Worm (Caenorhabditis elegans): Measurements from ENCODE around the gene F54B8.4.

F54B8.4 gene

DNA sequence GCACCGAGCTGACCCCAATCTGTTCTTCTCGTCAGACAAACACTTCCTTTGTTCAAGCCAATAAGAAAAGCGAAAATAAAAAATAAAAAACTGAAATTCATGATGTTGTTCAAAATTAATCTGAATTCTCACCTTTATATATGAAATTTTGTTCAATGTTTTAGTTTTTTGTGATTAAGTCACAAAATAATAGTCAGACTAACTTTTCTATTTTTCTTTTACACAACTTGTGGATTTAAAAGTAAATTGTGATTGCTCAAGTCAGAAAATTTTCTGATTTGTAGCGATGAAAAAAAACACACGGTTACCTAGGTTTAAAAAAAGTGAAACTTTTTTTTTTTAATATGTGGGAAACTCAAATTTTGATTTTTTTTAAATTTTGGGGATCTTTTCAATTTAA is 1.6 kb downstream of the F54B8.4 start, which contains the start of gene abf-3:
Gene abf-3, minus strand, starts transcription at position 101 of the 400 bp plus-strand sequence.
- TF ChIP-seq flt-1 (GFP tag; IDR thresholded peaks at IDR 0.05), result no peak
- no peak for TF ChIP-seq ref-1 (GFP tag; conservative IDR thresholded peaks at IDR 0.05)
- TF ChIP-seq klf-2 (GFP tag; conservative IDR thresholded peaks at IDR 0.05), result no peak
- TF ChIP-seq cog-1 (tag; optimal IDR thresholded peaks at IDR 0.05), result no peak
- TF ChIP-seq med-1 (GFP tag; optimal IDR thresholded peaks at IDR 0.05; ENCODE audit: insufficient read depth), result no peak
- no peak for TF ChIP-seq tab-1 (GFP tag; IDR thresholded peaks at IDR 0.05)
- no peak for TF ChIP-seq ztf-23 (GFP tag; IDR thresholded peaks at IDR 0.05)
- no peak for TF ChIP-seq ztf-29 (GFP tag; IDR thresholded peaks at IDR 0.05)
- no peak for TF ChIP-seq T22C8.4 (GFP tag; IDR thresholded peaks at IDR 0.05)

DNA sequence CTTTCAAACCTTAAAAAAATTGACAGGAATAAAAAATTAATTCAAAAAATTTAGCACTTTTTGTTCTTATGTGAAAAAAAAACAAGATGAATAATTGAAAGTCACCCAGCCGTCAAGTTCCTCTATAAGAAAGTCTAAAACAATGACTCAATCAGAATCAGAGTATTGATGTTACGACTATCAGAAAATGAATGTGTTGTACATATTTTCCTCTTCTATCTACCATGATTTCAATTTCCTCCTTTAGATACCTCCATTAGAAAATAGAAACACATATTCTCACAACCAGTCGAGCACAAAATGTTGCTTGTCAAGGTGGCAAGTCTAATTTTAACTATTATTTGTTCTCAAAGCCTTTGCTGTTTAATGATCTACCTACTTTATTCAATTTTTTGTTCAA is 3.8 kb downstream of the F54B8.4 start, which contains the start of gene srbc-48:
Gene srbc-48, plus strand, starts transcription at position 301 of the 400 bp plus-strand sequence.
- no peak for TF ChIP-seq ztf-23 (GFP tag; IDR thresholded peaks at IDR 0.05)
- TF ChIP-seq T22C8.4 (GFP tag; IDR thresholded peaks at IDR 0.05), result no peak
- TF ChIP-seq ref-1 (GFP tag; conservative IDR thresholded peaks at IDR 0.05), result no peak
- TF ChIP-seq med-1 (GFP tag; optimal IDR thresholded peaks at IDR 0.05; ENCODE audit: insufficient read depth), result no peak
- no peak for TF ChIP-seq tab-1 (GFP tag; IDR thresholded peaks at IDR 0.05)
- TF ChIP-seq cog-1 (tag; optimal IDR thresholded peaks at IDR 0.05), result no peak
- no peak for TF ChIP-seq klf-2 (GFP tag; conservative IDR thresholded peaks at IDR 0.05)
- no peak for TF ChIP-seq flt-1 (GFP tag; IDR thresholded peaks at IDR 0.05)
- TF ChIP-seq ztf-29 (GFP tag; IDR thresholded peaks at IDR 0.05), result no peak

DNA sequence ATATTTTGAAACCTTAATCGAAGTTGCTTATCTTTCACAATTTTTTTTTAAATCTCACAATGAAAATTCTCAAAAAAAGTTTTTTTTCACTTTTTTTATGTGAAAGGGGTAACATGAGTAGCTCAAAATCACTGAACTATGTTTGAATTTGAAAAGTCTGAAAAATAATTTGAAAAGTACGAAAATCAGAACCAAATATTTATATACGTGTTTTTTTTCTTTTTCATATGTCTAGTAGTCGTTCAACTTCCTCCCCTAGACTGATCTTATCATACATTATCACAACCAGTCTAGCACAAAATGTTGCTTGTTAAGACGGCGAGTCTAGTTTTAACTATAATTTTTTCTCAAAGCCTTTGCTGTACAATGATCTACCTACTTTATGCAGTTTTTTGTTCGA is 5.2 kb downstream of the F54B8.4 start, which contains the start of gene srbc-49:
Gene srbc-49, plus strand, starts transcription at position 301 of the 400 bp plus-strand sequence.
- TF ChIP-seq med-1 (GFP tag; optimal IDR thresholded peaks at IDR 0.05; ENCODE audit: insufficient read depth), result no peak
- no peak for TF ChIP-seq ztf-29 (GFP tag; IDR thresholded peaks at IDR 0.05)
- TF ChIP-seq tab-1 (GFP tag; IDR thresholded peaks at IDR 0.05), result no peak
- no peak for TF ChIP-seq klf-2 (GFP tag; conservative IDR thresholded peaks at IDR 0.05)
- TF ChIP-seq cog-1 (tag; optimal IDR thresholded peaks at IDR 0.05), result no peak
- no peak for TF ChIP-seq ztf-23 (GFP tag; IDR thresholded peaks at IDR 0.05)
- no peak for TF ChIP-seq flt-1 (GFP tag; IDR thresholded peaks at IDR 0.05)
- no peak for TF ChIP-seq ref-1 (GFP tag; conservative IDR thresholded peaks at IDR 0.05)
- no peak for TF ChIP-seq T22C8.4 (GFP tag; IDR thresholded peaks at IDR 0.05)

DNA sequence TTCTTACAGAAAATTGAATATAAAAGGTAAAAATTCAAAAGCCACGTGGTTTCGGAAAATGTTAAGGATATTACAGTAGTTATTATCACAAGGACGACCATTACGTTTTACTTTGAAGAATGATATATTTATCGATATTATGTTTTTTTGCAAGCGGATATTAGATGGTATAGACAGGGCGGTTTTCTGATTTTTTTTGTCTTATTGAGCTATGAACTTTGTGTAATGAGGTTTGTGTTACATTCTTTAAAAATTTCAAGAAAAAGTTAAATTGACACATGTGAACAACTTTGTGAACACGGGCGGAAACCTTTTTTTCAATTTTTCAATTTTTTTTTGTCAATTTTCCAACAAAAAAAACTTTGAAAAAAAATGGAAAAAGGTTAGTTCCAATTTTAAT is 8.7 kb downstream of the F54B8.4 start, which contains the start of gene srbc-50:
Gene srbc-50, minus strand, starts transcription at position 101 of the 400 bp plus-strand sequence.
- TF ChIP-seq tab-1 (GFP tag; IDR thresholded peaks at IDR 0.05) (no peak), klf-2 (GFP tag; conservative IDR thresholded peaks at IDR 0.05) (no peak), flt-1 (GFP tag; IDR thresholded peaks at IDR 0.05) (no peak), ref-1 (GFP tag; conservative IDR thresholded peaks at IDR 0.05) (no peak), ztf-29 (GFP tag; IDR thresholded peaks at IDR 0.05) (no peak), cog-1 (tag; optimal IDR thresholded peaks at IDR 0.05) (no peak), T22C8.4 (GFP tag; IDR thresholded peaks at IDR 0.05) (no peak), ztf-23 (GFP tag; IDR thresholded peaks at IDR 0.05) (no peak), med-1 (GFP tag; optimal IDR thresholded peaks at IDR 0.05; ENCODE audit: insufficient read depth) (no peak)

DNA sequence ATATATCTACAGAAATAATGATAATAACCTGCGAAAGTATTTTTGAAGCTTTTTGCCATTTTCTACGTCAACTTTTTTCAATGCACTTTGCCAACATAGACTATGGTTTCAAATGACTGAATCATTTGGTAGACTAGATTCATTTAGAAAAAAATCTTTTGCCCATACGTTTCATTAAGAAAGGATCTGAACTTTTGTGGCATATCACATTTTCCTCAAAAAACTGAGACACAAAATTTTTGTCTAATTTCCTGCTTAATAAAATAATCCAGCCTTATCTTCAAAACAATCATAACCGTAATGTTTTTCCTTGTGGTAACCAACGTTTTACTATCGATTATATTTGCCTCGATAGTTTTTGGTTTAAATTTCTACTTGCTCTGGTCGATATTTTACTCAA is 9.9 kb downstream of the F54B8.4 start, which contains the start of gene srbc-51:
Gene srbc-51, plus strand, starts transcription at position 301 of the 400 bp plus-strand sequence.
- no peak for TF ChIP-seq tab-1 (GFP tag; IDR thresholded peaks at IDR 0.05)
- TF ChIP-seq T22C8.4 (GFP tag; IDR thresholded peaks at IDR 0.05), result no peak
- TF ChIP-seq flt-1 (GFP tag; IDR thresholded peaks at IDR 0.05), result no peak
- no peak for TF ChIP-seq klf-2 (GFP tag; conservative IDR thresholded peaks at IDR 0.05)
- TF ChIP-seq ztf-29 (GFP tag; IDR thresholded peaks at IDR 0.05), result no peak
- no peak for TF ChIP-seq med-1 (GFP tag; optimal IDR thresholded peaks at IDR 0.05; ENCODE audit: insufficient read depth)
- TF ChIP-seq cog-1 (tag; optimal IDR thresholded peaks at IDR 0.05), result no peak
- no peak for TF ChIP-seq ztf-23 (GFP tag; IDR thresholded peaks at IDR 0.05)
- TF ChIP-seq ref-1 (GFP tag; conservative IDR thresholded peaks at IDR 0.05), result no peak

DNA sequence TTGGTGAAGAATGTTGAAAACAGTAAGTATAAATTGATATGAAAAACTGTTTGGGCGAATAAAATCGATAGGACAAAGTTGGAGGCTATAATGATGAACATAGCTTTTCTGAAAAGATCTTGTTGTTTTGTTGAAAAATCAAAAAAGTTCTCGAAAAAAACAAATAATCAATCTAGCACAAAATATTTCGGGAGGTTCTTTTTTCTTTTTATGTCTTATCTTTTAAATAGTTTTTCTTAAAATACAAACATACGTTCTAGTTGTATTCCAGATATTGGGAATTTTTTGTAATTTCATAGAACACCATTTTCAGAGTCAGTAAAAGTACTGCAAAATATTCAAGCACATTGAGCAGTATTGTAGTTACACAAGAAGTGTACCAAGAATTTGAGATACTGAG is 13.7 kb downstream of the F54B8.4 start, which contains the start of gene srbc-55:
Gene srbc-55, minus strand, starts transcription at position 101 of the 400 bp plus-strand sequence.
- no peak for TF ChIP-seq ztf-29 (GFP tag; IDR thresholded peaks at IDR 0.05)

DNA sequence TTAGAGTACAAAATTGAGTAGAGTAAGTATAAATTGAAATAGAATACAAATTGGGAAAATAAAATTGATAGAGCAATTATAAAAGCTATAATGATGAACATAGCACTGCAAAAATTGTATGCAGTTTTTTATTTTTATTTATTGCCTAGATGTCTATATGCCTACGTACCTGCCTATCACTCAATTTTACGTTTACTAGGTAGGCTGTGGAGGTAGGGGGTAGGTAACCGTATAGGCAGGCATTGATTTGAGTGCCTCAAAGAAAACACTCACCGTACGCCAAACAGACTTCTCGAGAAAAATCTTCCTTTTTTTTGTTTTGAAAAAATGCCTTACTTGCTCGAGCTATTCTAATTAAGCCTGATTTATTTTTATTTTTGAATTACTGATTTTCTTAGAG is 15.4 kb downstream of the F54B8.4 start, which contains the start of gene srbc-56:
Gene srbc-56, minus strand, starts transcription at position 101 of the 400 bp plus-strand sequence.
- TF ChIP-seq tab-1 (GFP tag; IDR thresholded peaks at IDR 0.05), result no peak
- no peak for TF ChIP-seq cog-1 (tag; optimal IDR thresholded peaks at IDR 0.05)
- no peak for TF ChIP-seq ztf-29 (GFP tag; IDR thresholded peaks at IDR 0.05)
- no peak for TF ChIP-seq flt-1 (GFP tag; IDR thresholded peaks at IDR 0.05)
- TF ChIP-seq ztf-23 (GFP tag; IDR thresholded peaks at IDR 0.05), result no peak
- TF ChIP-seq med-1 (GFP tag; optimal IDR thresholded peaks at IDR 0.05; ENCODE audit: insufficient read depth), result no peak
- no peak for TF ChIP-seq klf-2 (GFP tag; conservative IDR thresholded peaks at IDR 0.05)
- TF ChIP-seq T22C8.4 (GFP tag; IDR thresholded peaks at IDR 0.05), result no peak
- TF ChIP-seq ref-1 (GFP tag; conservative IDR thresholded peaks at IDR 0.05), result no peak

DNA sequence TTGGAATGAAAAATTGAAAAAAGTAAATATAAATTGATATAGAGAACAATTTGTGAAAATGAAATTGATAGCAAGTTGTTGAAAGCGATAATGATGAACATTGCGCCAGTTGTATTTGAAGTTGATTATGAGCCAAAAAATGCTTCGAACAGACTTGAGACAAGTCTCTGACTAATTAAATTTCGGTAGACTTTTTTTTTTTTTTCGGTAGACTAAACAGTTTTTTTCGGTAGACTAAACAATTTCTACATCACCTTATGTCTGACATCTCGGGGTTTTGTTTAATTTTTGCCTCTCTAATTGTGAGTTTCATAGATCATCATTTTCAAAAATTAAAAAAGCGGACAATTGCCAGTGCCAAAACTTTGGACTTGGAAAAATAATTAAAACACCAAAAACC is 17.4 kb downstream of the F54B8.4 start, which contains the start of gene srbc-54:
Gene srbc-54, minus strand, starts transcription at position 101 of the 400 bp plus-strand sequence.
- TF ChIP-seq ref-1 (GFP tag; conservative IDR thresholded peaks at IDR 0.05) (no peak), T22C8.4 (GFP tag; IDR thresholded peaks at IDR 0.05) (no peak), cog-1 (tag; optimal IDR thresholded peaks at IDR 0.05) (no peak), tab-1 (GFP tag; IDR thresholded peaks at IDR 0.05) (no peak), ztf-23 (GFP tag; IDR thresholded peaks at IDR 0.05) (no peak), ztf-29 (GFP tag; IDR thresholded peaks at IDR 0.05) (no peak), klf-2 (GFP tag; conservative IDR thresholded peaks at IDR 0.05) (no peak), flt-1 (GFP tag; IDR thresholded peaks at IDR 0.05) (no peak), med-1 (GFP tag; optimal IDR thresholded peaks at IDR 0.05; ENCODE audit: insufficient read depth) (no peak)

DNA sequence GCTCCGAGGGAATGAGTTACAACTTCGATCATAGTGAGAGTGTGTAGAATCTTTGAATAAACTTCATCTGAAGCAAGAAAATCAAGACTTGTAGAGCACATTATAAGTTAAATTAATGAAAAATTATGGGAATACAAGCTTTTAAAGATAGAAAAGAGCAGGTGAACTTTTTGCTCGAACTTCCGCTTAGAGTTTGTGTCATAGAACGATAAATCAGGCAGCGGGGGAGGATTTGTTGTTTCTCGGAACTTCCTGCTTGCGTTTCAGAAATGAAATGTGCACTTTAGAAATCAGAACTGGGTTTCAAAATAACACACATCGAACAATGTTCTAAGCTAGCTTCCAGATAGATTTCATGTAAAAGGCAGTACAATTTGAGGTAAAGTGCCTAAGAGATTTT is 24.9 kb downstream of the F54B8.4 start, which contains the start of gene srh-149:
Gene srh-149, minus strand, starts transcription at position 101 of the 400 bp plus-strand sequence.
- TF ChIP-seq T22C8.4 (GFP tag; IDR thresholded peaks at IDR 0.05) (no peak), ztf-29 (GFP tag; IDR thresholded peaks at IDR 0.05) (no peak), flt-1 (GFP tag; IDR thresholded peaks at IDR 0.05) (no peak), med-1 (GFP tag; optimal IDR thresholded peaks at IDR 0.05; ENCODE audit: insufficient read depth) (no peak)
